Fruit fly (Drosophila melanogaster) Kc167 (cell line): ENCODE results near the gene Shc.

Experiments used
- Myc ChIP-seq: fragments of >200 bp; optimal IDR thresholded peaks from 2 replicates; lab custom pipeline; 2017; ENCODE audit warnings: missing external identifiers
- h ChIP-seq: fragments of >200 bp; optimal IDR thresholded peaks from 3 replicates; lab custom pipeline; 2018; ENCODE audit warnings: missing external identifiers
- insv ChIP-seq: fragments of >200 bp; optimal IDR thresholded peaks from 3 replicates; lab custom pipeline; 2018; ENCODE audit warnings: missing external identifiers
- psq ChIP-seq: fragments of >200 bp; optimal IDR thresholded peaks from 2 replicates; lab custom pipeline; 2017; ENCODE audit warnings: missing external identifiers
- ttk ChIP-seq: sonication (Bioruptor generic); optimal IDR thresholded peaks from 2 replicates; lab custom pipeline; 2017; ENCODE audit warnings: missing external identifiers

- TF ChIP-seq psq (lab: Kevin White, UChicago) (no peak), h (no peak), insv (no peak), Myc (lab: Kevin White, UChicago) (no peak), ttk (lab: Kevin White, UChicago) (no peak)
Observed at dm6 chr3L:9438858-9439257, 12.0 kb downstream of the Shc start.
